Worm (Caenorhabditis elegans): ENCODE measurements around the gene F44A6.5.

Gene F44A6.5

ce11 chrX:10199202-10199601 lies 19.5 kb downstream of the F44A6.5 start:
- TF ChIP-seq ceh-24 (tag; optimal IDR thresholded peaks at IDR 0.05) (no peak), rnt-1 (tag; optimal IDR thresholded peaks at IDR 0.05) (no peak), nhr-232 (tag; optimal IDR thresholded peaks at IDR 0.05) (no peak), hlh-13 (GFP tag; optimal IDR thresholded peaks at IDR 0.05) (no peak), hlh-15 (tag; optimal IDR thresholded peaks at IDR 0.05) (no peak), ceh-30 (tag; optimal IDR thresholded peaks at IDR 0.05) (no peak), hlh-6 (tag; optimal IDR thresholded peaks at IDR 0.05) (no peak), elt-2 (tag; optimal IDR thresholded peaks at IDR 0.05) (no peak), pax-1 (tag; optimal IDR thresholded peaks at IDR 0.05) (no peak), ceh-45 (GFP tag; IDR thresholded peaks at IDR 0.05) (no peak), zip-5 (tag; optimal IDR thresholded peaks at IDR 0.05) (no peak), unc-3 (GFP tag; conservative IDR thresholded peaks at IDR 0.05) (no peak), unc-3 (tag; optimal IDR thresholded peaks at IDR 0.05) (no peak)

DNA sequence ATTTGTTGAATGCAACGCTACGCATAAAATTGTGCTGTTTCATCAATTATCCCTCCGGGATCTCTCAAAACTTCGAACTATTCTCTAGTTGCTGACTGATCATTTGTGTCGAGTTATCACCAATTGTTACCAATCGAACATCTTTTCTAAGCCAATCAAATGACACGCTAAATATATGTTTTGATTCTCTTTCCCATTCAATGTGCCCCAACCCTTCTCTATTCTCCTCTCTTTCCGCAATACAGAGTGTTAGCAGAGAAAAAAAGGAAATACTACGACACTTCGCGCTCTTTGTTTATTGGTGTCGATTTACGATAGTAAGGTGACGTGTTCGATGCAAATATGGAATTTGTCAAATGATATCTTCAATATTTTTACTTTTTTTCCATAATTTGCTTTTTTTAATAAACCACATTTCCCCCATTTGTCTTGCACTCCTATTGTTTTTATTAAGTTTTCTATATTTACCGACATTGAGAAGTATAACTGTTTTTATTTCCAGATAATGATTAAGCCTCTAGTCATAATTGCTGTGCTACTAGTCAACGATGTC lies 21.4 kb downstream of the F44A6.5 start, which contains the start of gene nucb-1:
Gene nucb-1 (plus strand): TSS at position 503 of the 553 bp plus-strand sequence.
- TF ChIP-seq fkh-6 (tag; optimal IDR thresholded peaks at IDR 0.05) (no peak), sdc-2 (tag; optimal IDR thresholded peaks at IDR 0.05) (peak; percentile 33), ceh-24 (tag; optimal IDR thresholded peaks at IDR 0.05) (no peak), hlh-15 (tag; optimal IDR thresholded peaks at IDR 0.05) (no peak), ceh-45 (GFP tag; IDR thresholded peaks at IDR 0.05) (no peak), tbx-7 (tag; optimal IDR thresholded peaks at IDR 0.05) (no peak), che-1 (tag; optimal IDR thresholded peaks at IDR 0.05) (no peak), ceh-48 (tag; optimal IDR thresholded peaks at IDR 0.05) (no peak), unc-55 (GFP tag; optimal IDR thresholded peaks at IDR 0.05) (peak; percentile 78), pha-2 (tag; optimal IDR thresholded peaks at IDR 0.05) (no peak), C08G9.2 (tag; optimal IDR thresholded peaks at IDR 0.05) (no peak), hlh-8 (tag; optimal IDR thresholded peaks at IDR 0.05) (peak; percentile 10), sox-4 (tag; optimal IDR thresholded peaks at IDR 0.05) (no peak), pax-1 (tag; optimal IDR thresholded peaks at IDR 0.05) (peak; percentile 40), ceh-34 (tag; optimal IDR thresholded peaks at IDR 0.05) (peak; percentile 89), unc-42 (tag; optimal IDR thresholded peaks at IDR 0.05) (peak; percentile 26), nfya-1 (tag; optimal IDR thresholded peaks at IDR 0.05) (peak; percentile 73), madf-2 (tag; optimal IDR thresholded peaks at IDR 0.05) (peak; percentile 39), ceh-14 (tag; optimal IDR thresholded peaks at IDR 0.05) (no peak), tbx-2 (tag; optimal IDR thresholded peaks at IDR 0.05) (peak; percentile 56), ttx-3 (tag; optimal IDR thresholded peaks at IDR 0.05) (no peak), dve-1 (tag; optimal IDR thresholded peaks at IDR 0.05) (peak; percentile 63), hlh-30 (tag; optimal IDR thresholded peaks at IDR 0.05; ENCODE audit: insufficient read depth) (peak; percentile 27)

- no peak for TF ChIP-seq hlh-6 (tag; optimal IDR thresholded peaks at IDR 0.05)
- no peak for TF ChIP-seq K02D7.2 (tag; optimal IDR thresholded peaks at IDR 0.05)
- no peak for TF ChIP-seq hlh-30 (tag; optimal IDR thresholded peaks at IDR 0.05; ENCODE audit: insufficient read depth)
- TF ChIP-seq syd-9 (tag; optimal IDR thresholded peaks at IDR 0.05), result no peak
- no peak for TF ChIP-seq ceh-22 (tag; optimal IDR thresholded peaks at IDR 0.05)
- TF ChIP-seq pag-3 (tag; optimal IDR thresholded peaks at IDR 0.05; ENCODE audit: borderline replicate concordance), result no peak
- TF ChIP-seq tbx-7 (tag; optimal IDR thresholded peaks at IDR 0.05), result no peak
- no peak for TF ChIP-seq ref-2 (tag; optimal IDR thresholded peaks at IDR 0.05)
- no peak for TF ChIP-seq ttx-3 (tag; optimal IDR thresholded peaks at IDR 0.05)
- no peak for TF ChIP-seq ceh-34 (tag; optimal IDR thresholded peaks at IDR 0.05)
- TF ChIP-seq sdc-2 (tag; optimal IDR thresholded peaks at IDR 0.05), result no peak
- TF ChIP-seq ceh-14 (tag; optimal IDR thresholded peaks at IDR 0.05), result no peak
- TF ChIP-seq C38D4.7 (GFP tag; optimal IDR thresholded peaks at IDR 0.05), result no peak
- TF ChIP-seq ceh-45 (GFP tag; IDR thresholded peaks at IDR 0.05), result no peak
- TF ChIP-seq unc-86 (tag; optimal IDR thresholded peaks at IDR 0.05), result no peak
- no peak for TF ChIP-seq hlh-8 (tag; optimal IDR thresholded peaks at IDR 0.05)
- TF ChIP-seq zip-5 (tag; optimal IDR thresholded peaks at IDR 0.05), result no peak
- TF ChIP-seq elt-2 (tag; optimal IDR thresholded peaks at IDR 0.05), result no peak
- no peak for TF ChIP-seq pax-1 (tag; optimal IDR thresholded peaks at IDR 0.05)
Observed at ce11 chrX:10194327-10195096, 24.2 kb downstream of the F44A6.5 start, which contains the start of gene myrf-2. Gene myrf-2 (minus strand): TSS chrX:10194377.

All from whole organism, late embryonic.